Fruit fly (Drosophila melanogaster) ovary, adult (tissue): Measurements from ENCODE around the gene Rabex-5.

Experiments
- CG17801 ChIP-seq: fragments of 200-800 bp; optimal IDR thresholded peaks from 2 replicates; lab custom pipeline; 2019; ENCODE audit warnings: missing biosample characterization, mild to moderate bottlenecking, missing genetic modification characterization, moderate library complexity; ENCODE audit not compliant: partially characterized antibody

The Rabex-5 gene

DNA sequence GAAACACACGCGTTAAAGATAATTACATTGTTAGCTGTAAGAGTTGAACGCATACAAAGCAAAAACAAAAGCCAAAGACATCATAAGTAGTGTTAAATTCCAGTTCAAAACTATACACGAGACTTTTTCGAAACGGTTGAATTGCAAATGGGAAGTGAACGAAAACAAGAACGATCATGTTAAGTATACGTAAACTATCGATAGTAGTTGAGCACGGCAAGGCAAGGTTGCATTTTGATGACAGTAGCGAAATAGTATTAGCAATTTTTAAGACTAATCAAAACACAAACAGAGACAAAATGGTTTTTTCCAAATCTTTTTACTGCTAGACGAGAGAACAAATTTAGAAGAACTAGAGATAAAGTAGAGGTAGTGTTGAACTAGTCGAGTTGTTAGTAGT lies 878 bp upstream of the Rabex-5 start:
- TF ChIP-seq CG17801 (GFP tag; lab: Kevin White, UChicago) = no peak

DNA sequence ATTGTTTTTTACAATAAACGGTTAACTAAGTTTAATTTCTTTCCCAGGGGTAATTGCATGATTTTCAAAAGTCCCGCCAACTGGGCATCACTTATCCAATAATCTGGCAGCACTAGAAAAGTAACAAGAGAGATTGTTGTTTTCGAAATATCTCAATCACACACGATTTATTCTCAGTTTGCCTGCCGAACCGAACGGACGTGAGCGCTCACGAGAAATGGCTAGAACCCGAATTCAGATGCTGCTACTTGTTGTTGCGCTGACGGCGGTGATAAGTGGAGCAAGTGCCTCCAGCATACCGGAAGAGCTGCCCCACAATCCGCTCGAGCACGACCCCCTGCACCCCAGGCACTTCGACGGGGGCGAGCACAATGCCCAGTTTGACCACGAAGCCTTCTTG lies 2.8 kb downstream of the Rabex-5 start, which contains the start of gene scf:
TSS of gene scf (plus strand) at position 164 of the 400 bp plus-strand sequence.
- TF ChIP-seq CG17801 (GFP tag; lab: Kevin White, UChicago) = no peak

DNA sequence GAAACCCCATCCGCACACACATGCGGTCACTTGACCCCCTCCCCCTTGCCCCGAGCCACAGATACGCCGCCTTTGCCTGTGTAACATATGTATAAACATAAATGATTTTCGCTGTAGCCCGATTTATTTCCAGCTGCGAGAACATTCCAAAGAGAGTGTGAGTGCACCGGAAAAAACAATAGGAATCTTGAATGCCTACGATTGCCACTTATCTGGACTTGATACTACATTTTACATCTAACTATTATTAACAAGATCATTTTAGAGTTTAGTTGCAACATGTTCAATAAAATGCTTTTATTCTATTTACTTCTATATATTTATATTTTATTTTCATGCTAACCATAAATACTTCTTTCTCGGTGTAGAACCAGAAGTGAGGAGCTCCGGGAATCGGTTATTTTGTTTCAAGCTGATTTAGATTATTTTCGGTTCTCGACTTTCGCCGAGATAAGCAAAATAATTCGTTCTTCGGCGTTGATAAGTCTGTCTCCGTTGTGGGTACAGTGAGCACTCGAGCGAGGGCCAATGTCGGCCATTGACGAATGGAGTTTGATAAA lies 4.4 kb downstream of the Rabex-5 start:
- TF ChIP-seq CG17801 (GFP tag; lab: Kevin White, UChicago) = peak; percentile 90

DNA sequence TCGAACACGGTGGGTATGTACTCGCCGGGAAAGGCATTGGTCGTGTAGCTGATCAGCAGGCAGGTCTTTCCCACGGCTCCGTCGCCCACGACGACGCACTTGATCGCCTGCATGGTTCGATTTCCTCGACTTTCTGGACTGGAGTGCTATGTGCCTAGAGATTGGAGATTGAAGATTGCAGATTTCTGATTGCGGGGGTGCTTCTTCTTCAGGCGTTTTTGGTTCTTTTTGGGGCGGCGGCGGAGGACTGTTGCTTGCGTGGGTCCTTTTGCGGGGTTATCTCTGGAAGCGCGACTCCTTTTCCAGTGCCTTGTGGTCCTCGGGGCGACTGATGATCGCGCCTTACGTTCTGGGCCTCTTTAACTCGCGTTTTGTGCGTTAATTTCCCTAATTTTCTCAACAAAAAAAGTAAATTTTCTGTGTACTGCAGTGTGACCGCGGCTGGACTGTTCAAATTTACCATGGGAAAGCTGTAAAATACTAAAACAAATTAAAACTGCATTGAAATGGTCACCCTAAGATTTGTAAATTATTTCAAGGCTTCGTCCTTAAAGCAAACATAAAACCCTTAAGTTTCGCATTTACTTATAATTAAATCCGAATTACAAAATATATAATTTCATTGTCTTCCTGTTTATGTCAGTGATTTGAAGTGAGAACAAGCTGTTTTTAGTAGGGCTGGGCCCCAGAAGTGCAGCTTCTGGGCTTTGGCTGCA lies 6.7 kb downstream of the Rabex-5 start, which contains the start of the genes Rac1 and Acat2:
TSS of gene Rac1 (minus strand) at position 450 of the 716 bp plus-strand sequence.
TSS of gene Acat2 (plus strand) at position 711 of the 716 bp plus-strand sequence.
- no peak for TF ChIP-seq CG17801 (GFP tag; lab: Kevin White, UChicago)

DNA sequence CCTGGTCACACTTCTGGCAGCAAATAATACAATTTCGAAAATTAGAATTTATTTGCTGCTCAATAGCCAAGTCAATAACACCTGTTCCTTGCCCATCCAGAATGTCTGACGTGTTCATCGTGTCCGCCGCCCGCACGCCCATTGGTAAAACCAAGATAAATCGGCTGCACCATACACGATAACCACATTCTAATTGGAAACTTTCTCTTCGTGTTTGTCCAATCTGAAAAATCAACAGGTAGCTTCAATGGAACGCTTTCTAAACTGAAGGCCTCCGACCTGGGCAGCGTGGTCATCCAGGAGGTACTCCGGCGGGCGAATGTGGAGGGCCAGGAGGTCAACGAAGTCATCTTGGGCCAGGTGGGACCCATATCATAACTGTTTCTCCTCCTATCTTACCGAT lies 7.2 kb downstream of the Rabex-5 start:
- TF ChIP-seq CG17801 (GFP tag; lab: Kevin White, UChicago) = no peak

DNA sequence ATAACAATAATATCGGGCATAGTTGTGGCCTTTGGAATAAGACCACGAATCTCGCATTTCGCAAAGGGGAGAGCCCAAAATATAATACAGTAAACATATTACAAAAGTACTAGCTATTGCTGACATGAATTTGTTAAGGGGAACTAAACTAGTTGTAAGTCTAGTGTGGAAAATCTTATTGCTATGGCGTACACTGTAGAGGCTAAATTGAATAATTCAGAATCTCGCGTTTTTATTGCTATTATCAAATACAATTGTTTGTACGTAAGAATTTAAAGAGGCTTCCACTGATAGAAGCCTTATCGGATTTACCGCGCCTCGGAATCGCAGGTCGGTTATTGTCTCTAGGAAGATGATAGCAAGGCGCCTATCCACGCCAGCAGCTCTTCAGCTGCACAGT lies 9.6 kb downstream of the Rabex-5 start:
- TF ChIP-seq CG17801 (GFP tag; lab: Kevin White, UChicago) = no peak

DNA sequence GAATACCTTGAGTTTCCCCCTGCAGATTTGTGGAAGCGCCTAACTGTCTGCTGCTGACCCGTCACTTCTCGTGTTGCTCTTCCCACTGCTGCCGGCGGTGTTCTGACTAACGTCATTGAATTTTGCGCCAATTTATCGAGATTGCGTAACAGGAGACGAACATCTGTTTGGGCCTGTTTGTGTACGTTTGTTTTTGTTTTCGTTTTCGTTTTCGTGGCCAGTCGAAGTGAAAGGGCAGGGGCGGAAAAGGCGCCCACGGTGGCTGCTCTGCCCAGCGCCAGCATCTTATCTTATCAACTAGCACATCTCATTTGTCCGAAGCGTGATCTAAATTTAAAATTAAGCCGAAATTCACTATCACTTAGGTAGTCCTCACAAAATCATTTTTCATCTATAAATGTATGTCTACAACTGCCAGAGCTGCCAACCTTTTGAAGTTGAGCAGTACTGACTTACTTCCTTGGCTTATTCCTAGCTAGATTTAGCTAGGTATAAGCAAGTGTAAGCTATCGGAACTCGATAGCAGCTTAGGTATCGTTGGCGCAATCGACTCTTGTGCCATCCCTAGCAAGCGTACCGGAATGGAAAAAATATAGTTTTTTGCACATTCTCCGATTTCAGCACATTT lies 11.4 kb downstream of the Rabex-5 start, which contains the start of the genes Ctr9 and Nt5a:
TSS of gene Ctr9 (plus strand) at position 220 of the 628 bp plus-strand sequence.
TSS of gene Nt5a (minus strand) at position 414 of the 628 bp plus-strand sequence.
- TF ChIP-seq CG17801 (GFP tag; lab: Kevin White, UChicago) = peak; percentile 14

DNA sequence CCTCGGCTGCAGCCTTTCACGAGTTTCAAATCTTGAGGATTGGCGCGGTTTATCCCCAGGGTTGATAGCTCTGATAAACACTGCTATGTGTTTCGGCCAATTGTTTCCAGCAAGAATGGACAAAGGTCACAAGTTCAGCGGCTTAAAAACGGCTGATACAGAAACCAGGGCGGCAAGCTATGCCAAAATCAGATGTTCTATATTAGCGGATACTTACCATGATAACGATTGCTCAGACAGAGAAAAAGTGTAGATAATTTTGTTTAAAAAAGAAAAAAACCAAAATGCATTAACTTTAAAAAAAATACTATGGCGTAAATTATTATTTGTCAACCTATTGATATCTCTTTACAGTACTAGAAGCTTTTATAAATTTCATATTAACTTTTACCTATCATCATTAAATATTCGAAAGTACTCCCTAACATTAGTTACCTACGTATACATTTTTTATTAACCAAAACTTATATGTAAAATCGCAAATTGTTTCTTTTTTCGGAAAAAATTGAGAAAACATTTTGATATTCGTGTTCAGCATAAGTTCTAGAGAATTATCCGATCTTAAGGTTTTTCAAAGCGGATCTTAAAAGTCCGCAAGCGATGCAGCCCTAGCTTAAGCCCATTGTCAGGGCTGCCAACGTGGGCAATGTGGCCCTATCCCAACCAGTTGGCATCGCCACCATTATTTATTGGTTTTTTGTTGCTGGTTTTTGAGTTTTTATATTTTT lies 17.5 kb downstream of the Rabex-5 start, which contains the start of the genes sturkopf and Herc4:
TSS of gene sturkopf (minus strand) at position 339 of the 728 bp plus-strand sequence.
TSS of gene Herc4 (plus strand) at position 658 of the 728 bp plus-strand sequence.
- TF ChIP-seq CG17801 (GFP tag; lab: Kevin White, UChicago) = peak; percentile 9

DNA sequence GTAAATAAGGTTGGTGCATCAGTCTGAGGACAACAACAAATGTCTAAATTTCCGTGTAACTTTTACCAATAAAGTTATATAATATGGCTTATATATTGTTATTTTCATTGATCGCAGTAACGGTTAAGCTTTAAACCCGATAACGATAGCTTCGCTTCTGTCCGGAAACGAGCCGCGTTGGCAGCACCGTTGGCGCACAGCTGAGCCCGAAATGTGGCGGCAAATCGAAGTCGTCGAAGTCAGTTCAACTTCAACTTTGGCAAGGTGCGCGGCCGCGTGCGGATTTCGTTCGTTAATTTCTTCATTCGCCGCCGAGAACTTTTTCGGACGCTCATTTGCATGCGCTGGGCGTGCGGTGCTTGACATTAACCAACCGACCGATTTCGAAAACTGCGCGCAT lies 22.5 kb downstream of the Rabex-5 start, which contains the start of gene Myo61F:
TSS of gene Myo61F (plus strand) at position 240 of the 400 bp plus-strand sequence.
- TF ChIP-seq CG17801 (GFP tag; lab: Kevin White, UChicago) = peak; percentile 13

DNA sequence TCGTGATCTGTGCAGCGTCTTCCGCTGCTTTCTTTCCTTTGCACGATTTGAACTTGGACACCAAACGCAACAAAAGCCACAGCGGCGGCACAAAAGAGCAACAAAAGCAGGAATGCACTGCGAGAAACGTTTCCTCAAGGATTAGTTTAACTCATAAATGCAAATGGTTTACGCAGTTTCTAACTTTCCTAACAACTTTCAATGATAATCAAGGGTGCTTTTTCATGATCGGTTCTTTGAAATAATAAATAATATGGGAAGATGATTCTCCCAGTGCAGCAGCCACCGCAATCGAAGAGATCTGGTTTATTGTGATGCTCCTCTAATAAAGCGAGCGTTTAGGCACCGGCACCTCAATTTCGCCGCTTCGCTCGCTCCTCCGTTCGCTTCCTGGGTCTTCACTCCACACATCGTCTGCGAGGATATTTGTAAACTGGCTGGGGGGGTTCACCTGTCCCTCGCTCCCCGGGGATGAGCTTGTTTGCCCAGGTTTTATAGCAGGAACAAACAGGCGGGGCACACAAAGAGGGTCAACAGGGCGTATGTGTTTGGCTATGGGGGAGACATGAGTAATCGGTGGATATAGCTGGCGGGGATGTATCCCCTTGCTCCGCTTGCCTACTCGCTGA lies 23.5 kb downstream of the Rabex-5 start:
- no peak for TF ChIP-seq CG17801 (GFP tag; lab: Kevin White, UChicago)

DNA sequence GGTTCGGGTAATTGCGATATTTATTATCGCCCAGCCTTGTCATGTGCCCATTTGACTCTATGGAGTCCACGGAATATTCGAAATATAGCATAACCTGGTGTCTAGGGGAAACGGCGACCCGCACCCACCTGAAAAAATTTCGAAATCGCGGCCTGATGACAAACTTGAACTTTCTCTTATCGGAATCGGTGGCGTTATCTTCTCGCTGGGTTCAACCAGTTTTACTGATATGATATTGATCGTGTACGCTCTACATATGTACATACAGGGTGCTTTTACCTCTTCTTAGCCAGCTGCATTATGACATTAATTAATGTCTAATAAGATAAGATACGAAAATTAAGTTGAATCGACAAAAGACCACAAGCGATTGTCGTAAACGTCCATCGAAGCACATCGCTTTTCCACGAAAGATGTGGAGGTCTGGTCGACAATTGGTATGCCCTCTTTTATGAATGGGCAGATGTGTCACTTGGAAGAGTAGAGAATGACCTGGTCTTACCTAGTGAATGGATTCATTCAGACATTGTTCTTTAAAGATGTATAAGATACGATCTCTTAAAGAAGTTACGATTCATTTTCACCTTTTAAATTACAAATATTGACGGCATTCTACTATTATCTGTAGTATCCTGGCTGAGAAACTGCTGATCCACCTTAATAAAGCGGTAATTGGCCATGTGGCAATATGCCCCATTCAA lies 24.7 kb downstream of the Rabex-5 start:
- TF ChIP-seq CG17801 (GFP tag; lab: Kevin White, UChicago) = peak; percentile 62

DNA sequence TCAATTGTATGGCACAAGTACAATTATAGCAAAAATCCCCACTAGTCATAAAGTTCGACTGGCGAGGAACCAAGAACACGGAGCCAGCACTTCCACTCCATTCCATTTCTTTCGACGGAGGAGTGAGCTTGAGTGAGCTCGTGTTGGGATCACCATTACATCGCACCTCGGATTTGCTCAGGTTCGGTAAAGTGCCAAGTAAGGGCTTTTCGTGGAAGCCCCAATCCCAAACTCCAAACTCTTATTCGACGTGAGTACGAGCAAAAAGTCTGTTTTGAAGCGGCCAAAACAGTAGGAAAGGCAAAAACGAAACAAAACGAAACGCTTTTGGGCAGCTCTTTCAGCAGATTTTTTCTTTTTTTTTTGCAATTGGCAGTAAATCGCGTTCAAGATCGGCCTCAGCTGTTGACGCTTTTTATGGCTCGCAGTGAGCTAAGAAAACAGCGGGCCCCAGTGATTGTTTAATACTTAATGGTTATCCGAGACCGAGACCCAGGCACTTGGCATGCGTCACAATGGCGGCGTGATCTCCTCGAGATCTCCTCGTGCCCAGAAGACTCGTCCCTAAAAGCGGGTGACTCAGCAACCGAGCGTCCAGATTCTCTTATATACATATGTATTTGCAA lies 25.3 kb downstream of the Rabex-5 start:
- TF ChIP-seq CG17801 (GFP tag; lab: Kevin White, UChicago) = no peak

DNA sequence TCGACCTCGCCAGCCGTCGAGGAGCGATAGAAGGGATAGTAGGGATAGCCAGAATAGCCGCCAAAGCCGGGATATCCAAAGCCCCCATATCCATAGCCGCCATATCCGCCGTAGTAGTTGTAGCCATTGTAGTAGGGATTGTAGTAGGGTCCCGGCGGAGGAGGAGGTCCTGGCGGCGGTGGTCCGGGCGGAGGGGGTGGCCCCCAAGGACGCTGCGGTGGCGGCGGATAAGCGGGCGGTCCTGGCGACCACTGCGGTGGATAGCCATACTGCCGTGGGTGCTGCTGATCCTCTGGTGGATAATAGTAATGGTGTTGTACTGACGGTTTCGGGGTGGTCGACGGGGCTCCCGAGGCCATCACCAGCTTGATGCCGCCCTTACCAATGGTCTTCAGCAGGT lies 26.4 kb downstream of the Rabex-5 start:
- no peak for TF ChIP-seq CG17801 (GFP tag; lab: Kevin White, UChicago)
